Fruit fly (Drosophila melanogaster) whole organism, embryonic: ENCODE measurements around the gene CG5214.

Experiments
- Atf3 ChIP-seq: fragments of 200-800 bp; sonication (Bioruptor generic); optimal IDR thresholded peaks from 3 replicates; lab custom pipeline; 2016; ENCODE audit warnings: missing biosample characterization, missing genetic modification characterization
- BEAF-32 ChIP-seq: fragments of 200-800 bp; sonication (Bioruptor generic); optimal IDR thresholded peaks from 3 replicates; lab custom pipeline; 2017; ENCODE audit warnings: missing biosample characterization, missing genetic modification characterization, mild to moderate bottlenecking, moderate library complexity, missing genetic modification reagents
- Blimp-1 ChIP-seq: fragments of 200-800 bp; sonication (Bioruptor generic); optimal IDR thresholded peaks from 3 replicates; lab custom pipeline; 2018; ENCODE audit warnings: missing biosample characterization, missing genetic modification characterization, mild to moderate bottlenecking, moderate library complexity, missing genetic modification reagents
- CG11560 ChIP-seq: fragments of 200-800 bp; sonication (Bioruptor generic); IDR thresholded peaks from 3 replicates; pipeline ENCODE4 v1.3.6; 2022; ENCODE audit warnings: missing biosample characterization, missing genetic modification characterization
- CG11695 ChIP-seq: fragments of 200-800 bp; sonication (Bioruptor generic); IDR thresholded peaks from 3 replicates; pipeline ENCODE4 v1.3.6; 2022; ENCODE audit warnings: missing biosample characterization, missing genetic modification characterization
- CG15269 ChIP-seq: fragments of 200-800 bp; sonication (Bioruptor generic); optimal IDR thresholded peaks from 2 replicates; lab custom pipeline; 2018; ENCODE audit warnings: missing biosample characterization, mild to moderate bottlenecking, missing genetic modification characterization, moderate library complexity
- CG17186 ChIP-seq: fragments of 200-800 bp; sonication (Bioruptor generic); optimal IDR thresholded peaks from 3 replicates; lab custom pipeline; 2017; ENCODE audit warnings: missing biosample characterization, missing genetic modification reagents, missing genetic modification characterization
- CG18764 ChIP-seq: fragments of 200-800 bp; sonication (Bioruptor generic); optimal IDR thresholded peaks from 3 replicates; lab custom pipeline; 2016; ENCODE audit warnings: missing biosample characterization, missing genetic modification characterization
- CG2129 ChIP-seq: fragments of 200-800 bp; sonication (Bioruptor generic); IDR thresholded peaks from 2 replicates; pipeline ENCODE4 v1.3.6; 2022; ENCODE audit warnings: missing biosample characterization, missing genetic modification characterization; ENCODE audit not compliant: partially characterized antibody
- CG30403 ChIP-seq: fragments of 200-800 bp; sonication (Bioruptor generic); optimal IDR thresholded peaks from 3 replicates; lab custom pipeline; 2016; ENCODE audit warnings: missing biosample characterization, missing genetic modification characterization
- CG31224 ChIP-seq: fragments of 200-800 bp; sonication (Bioruptor generic); IDR thresholded peaks from 2 replicates; pipeline ENCODE4 v1.3.6; 2022; ENCODE audit warnings: missing biosample characterization, missing genetic modification characterization
- CG33557 ChIP-seq: fragments of 200-800 bp; sonication (Bioruptor generic); optimal IDR thresholded peaks from 2 replicates; lab custom pipeline; 2019; ENCODE audit warnings: missing biosample characterization, mild to moderate bottlenecking, missing genetic modification characterization, moderate library complexity
- CG42726 ChIP-seq: fragments of 200-800 bp; sonication (Bioruptor generic); IDR thresholded peaks from 2 replicates; pipeline ENCODE4 v1.3.6; 2022; ENCODE audit warnings: missing biosample characterization, missing genetic modification characterization; ENCODE audit not compliant: partially characterized antibody
- CG4404 ChIP-seq: fragments of 200-800 bp; sonication (Bioruptor generic); IDR thresholded peaks from 2 replicates; pipeline ENCODE4 v1.3.6; 2022; ENCODE audit warnings: missing biosample characterization, missing genetic modification characterization
- CG7839 ChIP-seq: fragments of 200-800 bp; sonication (Bioruptor generic); optimal IDR thresholded peaks from 3 replicates; lab custom pipeline; 2018; ENCODE audit warnings: missing biosample characterization, mild to moderate bottlenecking, missing genetic modification characterization, moderate library complexity
- CG7987 ChIP-seq: fragments of 200-800 bp; sonication (Bioruptor generic); optimal IDR thresholded peaks from 2 replicates; lab custom pipeline; 2018; ENCODE audit warnings: missing biosample characterization, mild to moderate bottlenecking, missing genetic modification characterization, moderate library complexity
- CG8290 ChIP-seq, 3 experiments: fragments of 200-800 bp; sonication (Bioruptor generic); optimal IDR thresholded peaks; 2 replicates each; lab custom pipeline; 2016 to 2019; ENCODE audit warnings: missing biosample characterization in 3 of 3, missing genetic modification characterization in 3 of 3, mild to moderate bottlenecking in 2 of 3, moderate library complexity in 1 of 3
- CHES-1-like ChIP-seq: fragments of 200-800 bp; sonication (Bioruptor generic); optimal IDR thresholded peaks from 2 replicates; lab custom pipeline; 2016; ENCODE audit warnings: missing biosample characterization, missing genetic modification characterization
- Camta ChIP-seq: fragments of 200-800 bp; sonication (Bioruptor generic); optimal IDR thresholded peaks from 2 replicates; lab custom pipeline; 2016; ENCODE audit warnings: missing biosample characterization, missing genetic modification characterization
- Dbx ChIP-seq: fragments of 200-800 bp; sonication (Bioruptor generic); IDR thresholded peaks from 3 replicates; pipeline ENCODE4 v1.3.6; 2022; ENCODE audit warnings: missing biosample characterization, missing genetic modification characterization
- Ets97D ChIP-seq: fragments of 200-800 bp; sonication (Bioruptor generic); optimal IDR thresholded peaks from 3 replicates; lab custom pipeline; 2016; ENCODE audit warnings: missing biosample characterization, missing genetic modification characterization
- HHEX ChIP-seq: fragments of 200-800 bp; sonication (Bioruptor generic); optimal IDR thresholded peaks from 3 replicates; lab custom pipeline; 2017; ENCODE audit warnings: missing biosample characterization, mild to moderate bottlenecking, missing genetic modification characterization, missing genetic modification reagents
- Hand ChIP-seq: fragments of 200-800 bp; sonication (Bioruptor generic); optimal IDR thresholded peaks from 2 replicates; lab custom pipeline; 2017; ENCODE audit warnings: mild to moderate bottlenecking, missing biosample characterization, missing genetic modification reagents, missing genetic modification characterization
- Lhr ChIP-seq: fragments of 200-800 bp; sonication (Bioruptor generic); optimal IDR thresholded peaks from 3 replicates; lab custom pipeline; 2017; ENCODE audit warnings: mild to moderate bottlenecking, missing biosample characterization, missing genetic modification reagents, missing genetic modification characterization
- Scr ChIP-seq: fragments of 200-800 bp; sonication (Bioruptor generic); IDR thresholded peaks from 2 replicates; pipeline ENCODE4 v1.3.6; 2022; ENCODE audit warnings: missing biosample characterization, missing genetic modification characterization; ENCODE audit not compliant: partially characterized antibody
- YL-1 ChIP-seq: fragments of 200-800 bp; sonication (Bioruptor generic); optimal IDR thresholded peaks from 3 replicates; lab custom pipeline; 2017; ENCODE audit warnings: missing biosample characterization, mild to moderate bottlenecking, missing genetic modification characterization
- cas ChIP-seq: fragments of 200-800 bp; sonication (Bioruptor generic); IDR thresholded peaks from 2 replicates; pipeline ENCODE4 v1.3.6; 2022; ENCODE audit warnings: missing biosample characterization, missing genetic modification characterization
- caup ChIP-seq: fragments of 200-800 bp; sonication (Bioruptor generic); optimal IDR thresholded peaks from 3 replicates; lab custom pipeline; 2017; ENCODE audit warnings: missing biosample characterization, mild to moderate bottlenecking, missing genetic modification characterization, moderate library complexity; ENCODE audit not compliant: severe bottlenecking
- chm ChIP-seq: fragments of 200-800 bp; sonication (Bioruptor generic); IDR thresholded peaks from 2 replicates; pipeline ENCODE4 v1.3.6; 2022; ENCODE audit warnings: missing biosample characterization, missing genetic modification characterization
- chn ChIP-seq: fragments of 200-800 bp; sonication (Bioruptor generic); optimal IDR thresholded peaks from 2 replicates; lab custom pipeline; 2016; ENCODE audit warnings: missing biosample characterization, missing genetic modification characterization
- croc ChIP-seq: fragments of 200-800 bp; sonication (Bioruptor generic); conservative IDR thresholded peaks from 3 replicates; pipeline ENCODE4 v1.3.6; 2022; ENCODE audit warnings: missing biosample characterization, missing genetic modification characterization
- dimm ChIP-seq: fragments of 200-800 bp; sonication (Bioruptor generic); IDR thresholded peaks from 2 replicates; pipeline ENCODE4 v1.3.6; 2022; ENCODE audit warnings: missing biosample characterization, missing genetic modification characterization
- dmrt99B ChIP-seq: fragments of 200-800 bp; sonication (Bioruptor generic); optimal IDR thresholded peaks from 2 replicates; lab custom pipeline; 2018; ENCODE audit warnings: missing biosample characterization, mild to moderate bottlenecking, missing genetic modification characterization, moderate library complexity
- esg ChIP-seq: fragments of 200-800 bp; sonication (Bioruptor generic); conservative IDR thresholded peaks from 2 replicates; pipeline ENCODE4 v1.3.6; 2022; ENCODE audit warnings: missing biosample characterization, missing genetic modification characterization
- fd102C ChIP-seq: fragments of 200-800 bp; sonication (Bioruptor generic); optimal IDR thresholded peaks from 2 replicates; lab custom pipeline; 2018; ENCODE audit warnings: missing biosample characterization, mild to moderate bottlenecking, missing genetic modification characterization, moderate library complexity
- nerfin-1 ChIP-seq: fragments of 200-800 bp; sonication (Bioruptor generic); optimal IDR thresholded peaks from 3 replicates; lab custom pipeline; 2019; ENCODE audit warnings: missing biosample characterization, mild to moderate bottlenecking, missing genetic modification characterization, moderate library complexity
- pros ChIP-seq: fragments of 200-800 bp; sonication (Bioruptor generic); optimal IDR thresholded peaks from 3 replicates; lab custom pipeline; 2019; ENCODE audit warnings: missing biosample characterization, mild to moderate bottlenecking, missing genetic modification characterization, moderate library complexity
- psq ChIP-seq: fragments of 200-800 bp; sonication (Bioruptor generic); optimal IDR thresholded peaks from 2 replicates; lab custom pipeline; 2017; ENCODE audit warnings: missing biosample characterization, missing genetic modification characterization
- pum ChIP-seq: fragments of 200-800 bp; sonication (Bioruptor generic); optimal IDR thresholded peaks from 2 replicates; lab custom pipeline; 2016; ENCODE audit warnings: missing biosample characterization, missing genetic modification characterization
- ranshi ChIP-seq: fragments of 200-800 bp; sonication (Bioruptor generic); IDR thresholded peaks from 2 replicates; pipeline ENCODE4 v1.3.6; 2022; ENCODE audit warnings: missing biosample characterization, missing genetic modification characterization
- ro ChIP-seq: fragments of 200-800 bp; sonication (Bioruptor generic); IDR thresholded peaks from 2 replicates; pipeline ENCODE4 v1.3.6; 2022; ENCODE audit warnings: missing biosample characterization, missing genetic modification characterization
- seq ChIP-seq: fragments of 200-800 bp; sonication (Bioruptor generic); IDR thresholded peaks from 2 replicates; pipeline ENCODE4 v1.3.6; 2022; ENCODE audit warnings: missing biosample characterization, missing genetic modification characterization
- slou ChIP-seq: fragments of 200-800 bp; sonication (Bioruptor generic); optimal IDR thresholded peaks from 3 replicates; lab custom pipeline; 2016; ENCODE audit warnings: missing biosample characterization, missing genetic modification characterization
- so ChIP-seq: fragments of 200-800 bp; sonication (Bioruptor generic); IDR thresholded peaks from 3 replicates; pipeline ENCODE4 v1.3.6; 2022; ENCODE audit warnings: missing biosample characterization, missing genetic modification characterization
- toy ChIP-seq: fragments of 200-800 bp; sonication (Bioruptor generic); IDR thresholded peaks from 2 replicates; pipeline ENCODE4 v1.3.6; 2022; ENCODE audit warnings: missing biosample characterization, missing genetic modification characterization
- unpg ChIP-seq: fragments of 200-800 bp; sonication (Bioruptor generic); optimal IDR thresholded peaks from 3 replicates; lab custom pipeline; 2018; ENCODE audit warnings: missing biosample characterization, mild to moderate bottlenecking, missing genetic modification characterization, moderate library complexity
- vvl ChIP-seq: fragments of 200-800 bp; sonication (Bioruptor generic); IDR thresholded peaks from 2 replicates; pipeline ENCODE4 v1.3.6; 2022; ENCODE audit warnings: missing biosample characterization, missing genetic modification characterization

The CG5214 gene

DNA sequence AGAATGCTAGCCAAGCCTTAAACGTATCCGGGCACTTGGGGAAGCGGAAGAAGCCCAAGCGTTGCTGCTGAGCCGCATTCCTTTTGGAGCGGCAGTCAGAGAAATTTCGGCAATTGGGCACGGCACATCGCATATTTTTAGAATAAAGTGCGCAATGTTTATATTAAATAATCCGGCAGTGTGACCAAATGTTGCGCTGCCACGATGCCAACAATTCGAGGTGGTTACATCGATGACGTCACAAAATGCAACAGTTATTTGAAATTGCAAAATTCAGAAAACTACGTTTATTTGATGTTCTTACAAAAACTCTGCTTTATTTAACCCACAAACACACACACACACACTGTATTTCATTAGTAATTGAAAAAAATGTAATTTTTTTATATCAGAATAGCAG is 24.2 kb upstream of the CG5214 start, which contains the start of gene CG6689 (continued):
- TF ChIP-seq CG31224 (GFP tag; lab: Robert Waterston, UW) (no peak), Ets97D (GFP tag; lab: Kevin White, UChicago) (peak; percentile 37), CG2129 (no peak), toy (no peak), CHES-1-like (GFP tag; lab: Kevin White, UChicago) (peak; percentile 13), vvl (GFP tag; lab: Robert Waterston, UW) (peak; percentile 78), CG15269 (tag; lab: Kevin White, UChicago) (no peak), dmrt99B (tag; lab: Kevin White, UChicago) (no peak), CG7987 (GFP tag; lab: Kevin White, UChicago) (peak; percentile 31), YL-1 (GFP tag; lab: Kevin White, UChicago) (peak; percentile 59), CG17186 (peak; percentile 92), caup (no peak), CG8290 (GFP tag; optimal IDR thresholded peaks at IDR 0.05; lab: Kevin White, UChicago) (no peak), CG8290 (tag; optimal IDR thresholded peaks at IDR 0.05; lab: Kevin White, UChicago) (peak in 1 of 2 experiments; percentile 47)

DNA sequence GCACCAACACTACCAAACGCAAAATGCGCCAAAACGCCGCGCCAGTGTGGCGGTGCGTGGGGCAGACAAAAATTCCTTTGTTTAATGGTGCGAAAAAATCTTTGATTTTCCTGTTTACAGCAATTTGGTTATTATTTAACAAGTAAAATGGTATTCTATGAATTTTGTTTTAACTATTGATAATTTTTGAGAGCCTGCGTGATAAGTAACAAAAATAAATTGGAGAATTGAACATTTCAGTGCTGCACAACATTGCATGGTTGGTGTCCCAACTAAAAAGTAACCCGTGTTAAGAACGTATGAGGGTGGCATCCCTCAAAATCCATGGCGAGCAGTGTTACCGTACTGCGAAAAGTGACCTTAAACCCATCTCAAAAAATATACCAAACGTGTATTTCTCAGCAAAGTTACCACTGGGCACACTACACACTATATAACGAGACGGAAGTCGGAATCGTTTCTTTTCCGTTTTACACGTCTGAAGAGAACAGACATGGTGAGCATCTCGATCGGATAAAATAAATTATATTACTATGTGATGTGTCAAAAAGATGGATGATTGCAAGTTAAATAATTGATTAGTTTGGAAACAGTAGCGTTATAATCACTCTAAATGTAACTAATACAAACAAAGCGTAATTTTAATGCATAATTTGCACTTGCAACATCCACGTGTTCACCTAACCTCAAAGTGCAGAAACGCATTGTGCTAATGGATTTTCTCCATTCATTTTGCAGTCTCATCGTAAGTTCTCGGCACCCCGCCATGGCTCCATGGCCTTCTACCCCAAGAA is 22.5 kb upstream of the CG5214 start, which contains the start of the genes CG6693 and RpL3:
CG6693 (minus strand) TSS at position 203 of the 794 bp plus-strand sequence.
RpL3 (plus strand) TSS at position 458 of the 794 bp plus-strand sequence.
- TF ChIP-seq CG4404 (no peak), slou (GFP tag; lab: Kevin White, UChicago) (peak; percentile 56), ranshi (GFP tag; lab: Robert Waterston, UW) (peak; percentile 49; the same call in 1 of the 2 replicates), psq (no peak), ro (GFP tag; lab: Robert Waterston, UW) (no peak), so (GFP tag; lab: Robert Waterston, UW) (peak; percentile 78; the same call in 2 of the 3 replicates), cas (GFP tag; lab: Robert Waterston, UW) (peak; percentile 55; the same call in 1 of the 2 replicates), pum (GFP tag; lab: Kevin White, UChicago) (no peak), Hand (GFP tag; lab: Kevin White, UChicago) (peak; percentile 77), HHEX (peak; percentile 87), CG7839 (tag; lab: Kevin White, UChicago) (peak; percentile 77), dimm (no peak), CG42726 (GFP tag; lab: Robert Waterston, UW) (peak; percentile 77; the same call in 1 of the 2 replicates), CG11695 (GFP tag; lab: Robert Waterston, UW) (peak; percentile 57; the same call in 2 of the 3 replicates), Scr (GFP tag; lab: Robert Waterston, UW) (no peak; the same call in 1 of the 2 replicates), chm (GFP tag; lab: Robert Waterston, UW) (peak; percentile 94), esg (no peak), fd102C (GFP tag; lab: Kevin White, UChicago) (peak; percentile 74), seq (peak; percentile 63; the same call in 1 of the 2 replicates), BEAF-32 (peak; percentile 61), Camta (GFP tag; lab: Kevin White, UChicago) (peak; percentile 38), Blimp-1 (GFP tag; lab: Kevin White, UChicago) (peak; percentile 44), unpg (GFP tag; lab: Kevin White, UChicago) (peak; percentile 80), Dbx (GFP tag; lab: Robert Waterston, UW) (peak; percentile 89), Lhr (GFP tag; lab: Kevin White, UChicago) (peak; percentile 97), Atf3 (peak; percentile 32), chn (peak; percentile 43), CG11560 (tag; lab: Robert Waterston, UW) (no peak; the same call in 2 of the 3 replicates), nerfin-1 (tag; lab: Kevin White, UChicago) (peak; percentile 71), CG30403 (peak; percentile 55), CG18764 (GFP tag; lab: Kevin White, UChicago) (peak; percentile 62), croc (no peak), pros (GFP tag; lab: Kevin White, UChicago) (peak; percentile 53), CG33557 (GFP tag; lab: Kevin White, UChicago) (peak; percentile 45)
